Fruit fly (Drosophila melanogaster): ENCODE results near the gene CG33700.

Gene CG33700

DNA sequence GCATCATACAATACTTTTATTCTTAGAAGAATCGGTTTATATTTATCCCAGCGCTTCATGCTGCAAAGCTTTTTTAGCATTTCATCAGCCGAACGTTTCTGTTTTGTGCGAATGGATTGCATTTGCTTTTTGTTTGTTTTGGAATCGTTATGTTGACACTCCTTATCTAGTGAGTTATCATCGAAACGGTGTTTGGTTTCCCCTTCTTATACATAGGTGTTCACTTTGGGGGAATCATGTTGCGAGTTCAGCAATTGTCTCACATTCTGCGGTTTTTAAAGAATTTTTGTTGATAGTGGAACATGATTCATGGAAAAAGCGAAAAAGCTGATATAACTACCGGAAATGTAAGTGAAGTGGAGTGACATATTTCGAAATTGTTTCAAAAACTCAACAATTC is 23.1 kb downstream of the CG33700 start:
- no peak for TF ChIP-seq pad (GFP tag; optimal IDR thresholded peaks at IDR 0.05)
- TF ChIP-seq CG5204 (GFP tag; optimal IDR thresholded peaks at IDR 0.05) = no peak
- no peak for TF ChIP-seq ovo (GFP tag; optimal IDR thresholded peaks at IDR 0.05)
- no peak for TF ChIP-seq cnc (optimal IDR thresholded peaks at IDR 0.05)
- no peak for TF ChIP-seq toe (GFP tag; optimal IDR thresholded peaks at IDR 0.05)
- peak; percentile 71 for TF ChIP-seq tj (GFP tag; optimal IDR thresholded peaks at IDR 0.05)
- TF ChIP-seq CG12768 (GFP tag; optimal IDR thresholded peaks at IDR 0.05) = no peak
- no peak for TF ChIP-seq Clk (GFP tag; optimal IDR thresholded peaks at IDR 0.05)
- TF ChIP-seq kay (GFP tag; ENCODE audit: borderline replicate concordance) = no peak

DNA sequence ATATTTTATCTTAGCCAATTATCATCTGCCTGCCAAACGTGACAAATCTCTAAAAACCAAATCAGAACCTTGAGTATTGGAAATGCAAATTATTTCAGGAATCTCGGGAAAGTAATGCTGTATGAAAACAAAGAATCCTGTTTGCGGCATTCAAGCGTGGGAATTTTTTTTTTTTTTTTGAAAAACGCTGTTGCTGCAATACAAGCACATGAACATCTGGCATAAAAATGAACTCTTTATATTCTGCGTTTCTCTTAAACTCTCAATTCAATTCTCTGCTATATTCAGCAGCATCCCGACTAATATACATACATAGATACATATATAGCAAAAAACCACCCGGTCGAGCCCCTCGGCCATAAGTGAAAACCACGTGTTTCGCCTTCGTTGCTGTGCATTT is 24.0 kb downstream of the CG33700 start:
- peak; percentile 67 for TF ChIP-seq kay (GFP tag; ENCODE audit: borderline replicate concordance)
- no peak for TF ChIP-seq pad (GFP tag; optimal IDR thresholded peaks at IDR 0.05)

DNA sequence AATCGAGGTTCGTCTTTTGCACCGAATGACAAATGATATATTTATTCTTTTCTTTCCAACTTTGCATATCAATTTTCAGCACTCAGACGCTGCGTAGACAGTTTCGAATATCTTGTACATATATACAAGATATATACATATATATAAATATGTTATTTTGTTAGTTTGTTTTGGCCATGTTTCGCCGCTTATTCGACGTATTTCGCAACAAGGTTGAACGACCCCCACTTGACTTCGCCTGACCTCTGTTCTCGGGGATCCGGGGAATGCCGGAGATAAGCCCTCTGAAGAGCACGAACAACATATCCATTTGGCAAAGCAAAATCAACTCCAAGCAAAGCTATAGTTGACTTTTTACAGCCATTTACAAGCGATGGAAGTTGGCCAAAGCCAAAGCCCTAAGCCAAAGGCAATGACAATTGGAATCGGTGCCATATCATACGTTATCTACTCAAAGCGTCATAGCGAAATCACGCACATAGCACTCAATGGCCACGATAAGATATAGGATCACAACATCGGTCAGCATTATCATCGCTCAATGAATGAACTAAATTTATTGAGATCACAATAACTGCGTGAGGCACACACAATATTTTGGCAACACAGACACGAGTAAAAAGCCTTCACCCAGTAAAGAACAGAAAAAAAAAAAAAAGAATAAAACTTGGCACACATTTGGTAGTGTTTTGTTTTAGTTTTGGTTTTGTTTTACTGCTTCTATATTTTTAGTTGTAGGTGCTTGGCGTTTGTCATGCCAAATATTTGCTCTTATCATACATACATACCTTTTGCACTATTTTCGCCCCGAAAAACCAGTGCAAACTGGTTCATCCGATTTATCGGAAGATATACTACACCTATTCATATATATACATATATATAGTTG is 25.2 kb downstream of the CG33700 start:
- no peak for TF ChIP-seq CG33017 (tag; optimal IDR thresholded peaks at IDR 0.05)
- peak; percentile 28 for TF ChIP-seq cic (GFP tag; optimal IDR thresholded peaks at IDR 0.05)
- TF ChIP-seq CG1620 (GFP tag; optimal IDR thresholded peaks at IDR 0.05) = no peak
- TF ChIP-seq tj (GFP tag; optimal IDR thresholded peaks at IDR 0.05) = peak; percentile 83
- no peak for TF ChIP-seq Crg-1 (GFP tag; optimal IDR thresholded peaks at IDR 0.05)
- TF ChIP-seq Mnt (GFP tag; optimal IDR thresholded peaks at IDR 0.05) = no peak
- peak in 1 of 2 experiments; percentile 29 for TF ChIP-seq cnc (optimal IDR thresholded peaks at IDR 0.05)
- peak; percentile 60 for TF ChIP-seq kay (GFP tag; ENCODE audit: borderline replicate concordance)

DNA sequence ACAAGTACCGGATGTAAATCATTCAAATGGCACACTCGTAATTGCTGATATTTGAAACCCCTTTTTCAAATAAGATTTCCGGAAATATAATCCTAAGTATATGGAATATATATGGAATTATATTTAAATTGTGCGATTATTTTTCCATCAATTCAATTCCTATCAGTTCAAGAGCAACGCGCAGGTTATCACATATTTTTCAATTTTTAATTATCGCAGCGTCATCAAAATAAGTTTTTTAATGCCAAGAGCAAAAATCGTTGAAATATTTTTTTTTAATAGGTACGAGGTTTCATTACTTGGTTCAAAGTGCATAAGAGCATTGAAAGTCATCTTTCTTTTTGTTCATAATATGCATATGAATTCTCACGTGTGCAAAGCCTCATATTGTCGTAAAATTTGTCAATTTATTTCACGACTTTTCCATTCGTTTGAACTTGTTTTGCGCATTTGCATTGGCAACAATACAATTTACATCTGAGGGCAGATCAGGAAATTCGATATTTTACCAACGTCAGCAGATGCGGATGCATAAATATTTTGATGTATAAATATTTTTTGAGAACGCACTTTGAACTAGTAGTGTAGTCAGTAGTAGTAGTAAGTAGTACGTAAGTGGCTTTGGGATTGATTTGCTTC is 27.2 kb downstream of the CG33700 start:
- no peak for TF ChIP-seq ovo (GFP tag; optimal IDR thresholded peaks at IDR 0.05)
- TF ChIP-seq CG11617 (GFP tag; optimal IDR thresholded peaks at IDR 0.05) = no peak
- no peak for TF ChIP-seq Hr96 (GFP tag; optimal IDR thresholded peaks at IDR 0.05)
- TF ChIP-seq Crg-1 (GFP tag; optimal IDR thresholded peaks at IDR 0.05) = no peak
- TF ChIP-seq CG12768 (GFP tag; optimal IDR thresholded peaks at IDR 0.05) = peak; percentile 21
- no peak for TF ChIP-seq CG14711 (tag; optimal IDR thresholded peaks at IDR 0.05)
- peak; percentile 51 for TF ChIP-seq cic (GFP tag; optimal IDR thresholded peaks at IDR 0.05)
- TF ChIP-seq Mnt (GFP tag; optimal IDR thresholded peaks at IDR 0.05) = no peak
- TF ChIP-seq bab1 (GFP tag; optimal IDR thresholded peaks at IDR 0.05) = no peak
- no peak for TF ChIP-seq CG7045 (GFP tag; optimal IDR thresholded peaks at IDR 0.05)
- no peak for TF ChIP-seq cnc (optimal IDR thresholded peaks at IDR 0.05)
- no peak for TF ChIP-seq CG33017 (tag; optimal IDR thresholded peaks at IDR 0.05)
- no peak for TF ChIP-seq toe (GFP tag; optimal IDR thresholded peaks at IDR 0.05)
- peak; percentile 23 for TF ChIP-seq tj (GFP tag; optimal IDR thresholded peaks at IDR 0.05)
- TF ChIP-seq pad (GFP tag; optimal IDR thresholded peaks at IDR 0.05) = no peak
- no peak for TF ChIP-seq CG7101 (tag; optimal IDR thresholded peaks at IDR 0.05)
- peak; percentile 60 for TF ChIP-seq kay (GFP tag; ENCODE audit: borderline replicate concordance)
- no peak for TF ChIP-seq Clk (GFP tag; optimal IDR thresholded peaks at IDR 0.05)
- TF ChIP-seq CG1620 (GFP tag; optimal IDR thresholded peaks at IDR 0.05) = no peak
- TF ChIP-seq CG5204 (GFP tag; optimal IDR thresholded peaks at IDR 0.05) = no peak

DNA sequence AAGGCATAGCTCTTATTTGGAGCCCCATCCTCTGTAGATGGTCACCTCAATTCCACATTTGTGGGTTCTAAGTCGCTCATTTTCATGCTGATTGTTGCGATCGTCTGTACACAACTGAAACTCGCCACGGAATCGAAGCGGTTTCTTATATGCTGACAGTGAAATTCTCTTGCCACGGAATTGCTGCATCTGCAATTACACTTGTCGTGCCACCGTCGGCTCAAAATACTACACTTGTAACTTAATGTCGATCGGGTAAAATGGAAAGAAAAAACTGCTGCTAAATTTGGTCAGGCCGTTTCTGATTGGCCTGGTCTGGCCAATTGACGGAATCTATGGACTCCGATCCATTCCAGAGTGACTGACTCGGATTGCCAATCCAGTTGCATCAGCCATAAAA is 28.1 kb downstream of the CG33700 start:
- TF ChIP-seq CG1620 (GFP tag; optimal IDR thresholded peaks at IDR 0.05) (no peak), bab1 (GFP tag; optimal IDR thresholded peaks at IDR 0.05) (peak; percentile 7), Clk (GFP tag; optimal IDR thresholded peaks at IDR 0.05) (no peak), ovo (GFP tag; optimal IDR thresholded peaks at IDR 0.05) (no peak), toe (GFP tag; optimal IDR thresholded peaks at IDR 0.05) (no peak), tj (GFP tag; optimal IDR thresholded peaks at IDR 0.05) (peak; percentile 100), CG5204 (GFP tag; optimal IDR thresholded peaks at IDR 0.05) (no peak), Hr96 (GFP tag; optimal IDR thresholded peaks at IDR 0.05) (no peak), Mnt (GFP tag; optimal IDR thresholded peaks at IDR 0.05) (no peak), CG33017 (tag; optimal IDR thresholded peaks at IDR 0.05) (no peak), CG11617 (GFP tag; optimal IDR thresholded peaks at IDR 0.05) (no peak), CG7045 (GFP tag; optimal IDR thresholded peaks at IDR 0.05) (no peak), Crg-1 (GFP tag; optimal IDR thresholded peaks at IDR 0.05) (no peak), CG14711 (tag; optimal IDR thresholded peaks at IDR 0.05) (no peak), cic (GFP tag; optimal IDR thresholded peaks at IDR 0.05) (no peak)

DNA sequence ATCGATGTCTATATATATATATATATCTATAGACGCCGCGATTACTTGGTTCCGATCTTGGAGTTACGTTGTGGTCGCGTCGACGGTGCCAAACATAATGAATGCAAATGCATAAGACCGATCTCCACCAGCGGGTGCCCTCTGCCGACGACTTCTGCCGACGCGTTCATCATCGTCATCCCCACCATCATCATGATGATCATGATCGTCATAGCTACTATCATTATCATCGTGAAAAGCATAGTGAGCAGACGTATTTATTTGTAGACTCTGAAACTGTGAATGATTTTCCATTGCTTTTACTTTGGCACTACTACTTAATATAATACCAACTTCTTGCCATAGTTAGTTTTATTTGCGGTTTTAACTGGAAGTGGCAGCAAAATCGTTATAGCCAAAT is 33.2 kb downstream of the CG33700 start, which contains the start of gene CG32037:
Gene CG32037 (minus strand): TSS at position 101 of the 400 bp plus-strand sequence.
- TF ChIP-seq cnc (optimal IDR thresholded peaks at IDR 0.05) (no peak), pad (GFP tag; optimal IDR thresholded peaks at IDR 0.05) (no peak), CG33017 (tag; optimal IDR thresholded peaks at IDR 0.05) (no peak), Mnt (GFP tag; optimal IDR thresholded peaks at IDR 0.05) (no peak), Crg-1 (GFP tag; optimal IDR thresholded peaks at IDR 0.05) (no peak), CG5204 (GFP tag; optimal IDR thresholded peaks at IDR 0.05) (no peak), CG12768 (GFP tag; optimal IDR thresholded peaks at IDR 0.05) (no peak), Hr96 (GFP tag; optimal IDR thresholded peaks at IDR 0.05) (no peak), bab1 (GFP tag; optimal IDR thresholded peaks at IDR 0.05) (no peak), kay (GFP tag; ENCODE audit: borderline replicate concordance) (no peak), CG11617 (GFP tag; optimal IDR thresholded peaks at IDR 0.05) (no peak), CG7045 (GFP tag; optimal IDR thresholded peaks at IDR 0.05) (no peak), CG14711 (tag; optimal IDR thresholded peaks at IDR 0.05) (no peak), Clk (GFP tag; optimal IDR thresholded peaks at IDR 0.05) (no peak), CG7101 (tag; optimal IDR thresholded peaks at IDR 0.05) (no peak), cic (GFP tag; optimal IDR thresholded peaks at IDR 0.05) (no peak), toe (GFP tag; optimal IDR thresholded peaks at IDR 0.05) (no peak), ovo (GFP tag; optimal IDR thresholded peaks at IDR 0.05) (no peak), tj (GFP tag; optimal IDR thresholded peaks at IDR 0.05) (no peak)

All from whole organism, adult.